Worm (Caenorhabditis elegans) whole organism, early embryonic: ENCODE data around the gene F43G6.4.

ENCODE experiments used
- B0310.2 ChIP-seq: sonication (generic microtip); optimal IDR thresholded peaks from 2 replicates; lab custom pipeline; 2016; ENCODE audit warnings: mild to moderate bottlenecking, missing genetic modification characterization, missing compliant biosample characterization
- ama-1 ChIP-seq: fragments of 150-350 bp; optimal IDR thresholded peaks from 2 replicates; lab custom pipeline; 2014
- ceh-13 ChIP-seq: fragments of 200-800 bp; sonication (Bioruptor generic); optimal IDR thresholded peaks from 2 replicates; lab custom pipeline; 2018; ENCODE audit warnings: mild to moderate bottlenecking, missing genetic modification characterization, missing compliant biosample characterization
- ceh-36 ChIP-seq: sonication (generic microtip); optimal IDR thresholded peaks from 2 replicates; lab custom pipeline; 2016; ENCODE audit warnings: missing genetic modification characterization, inconsistent platforms, missing compliant biosample characterization
- flt-1 ChIP-seq: fragments of 200-800 bp; sonication (Bioruptor generic); IDR thresholded peaks from 2 replicates; pipeline ENCODE4 v1.3.6; 2022; ENCODE audit warnings: missing genetic modification characterization, missing compliant biosample characterization
- hmbx-1 ChIP-seq: sonication (generic microtip); optimal IDR thresholded peaks from 2 replicates; lab custom pipeline; 2016; ENCODE audit warnings: mild to moderate bottlenecking, missing genetic modification characterization, missing compliant biosample characterization
- hmg-4 ChIP-seq: fragments of 200-800 bp; sonication (Bioruptor generic); optimal IDR thresholded peaks from 2 replicates; lab custom pipeline; 2018; ENCODE audit warnings: mild to moderate bottlenecking, missing genetic modification characterization, missing compliant biosample characterization
- pes-1 ChIP-seq: fragments of 200-800 bp; sonication (Bioruptor generic); IDR thresholded peaks from 2 replicates; pipeline ENCODE4 v1.3.6; 2022; ENCODE audit warnings: missing genetic modification reagents, missing genetic modification characterization, missing compliant biosample characterization
- scrt-1 ChIP-seq: fragments of 200-800 bp; sonication (Bioruptor generic); IDR thresholded peaks from 2 replicates; pipeline ENCODE4 v1.3.6; 2022; ENCODE audit warnings: missing genetic modification characterization, missing compliant biosample characterization
- sea-1 ChIP-seq: fragments of 200-800 bp; sonication (Bioruptor generic); conservative IDR thresholded peaks from 2 replicates; pipeline ENCODE4 v1.3.6; 2022; ENCODE audit warnings: missing genetic modification characterization, missing compliant biosample characterization
- tbx-11 ChIP-seq: fragments of 200-800 bp; sonication (Bioruptor generic); IDR thresholded peaks from 2 replicates; pipeline ENCODE4 v1.3.6; 2022; ENCODE audit warnings: missing genetic modification characterization, missing compliant biosample characterization
- tbx-37 ChIP-seq: fragments of 200-800 bp; sonication (Bioruptor generic); conservative IDR thresholded peaks from 2 replicates; pipeline ENCODE4 v1.3.6; 2022; ENCODE audit warnings: missing genetic modification reagents, missing genetic modification characterization, missing compliant biosample characterization

DNA sequence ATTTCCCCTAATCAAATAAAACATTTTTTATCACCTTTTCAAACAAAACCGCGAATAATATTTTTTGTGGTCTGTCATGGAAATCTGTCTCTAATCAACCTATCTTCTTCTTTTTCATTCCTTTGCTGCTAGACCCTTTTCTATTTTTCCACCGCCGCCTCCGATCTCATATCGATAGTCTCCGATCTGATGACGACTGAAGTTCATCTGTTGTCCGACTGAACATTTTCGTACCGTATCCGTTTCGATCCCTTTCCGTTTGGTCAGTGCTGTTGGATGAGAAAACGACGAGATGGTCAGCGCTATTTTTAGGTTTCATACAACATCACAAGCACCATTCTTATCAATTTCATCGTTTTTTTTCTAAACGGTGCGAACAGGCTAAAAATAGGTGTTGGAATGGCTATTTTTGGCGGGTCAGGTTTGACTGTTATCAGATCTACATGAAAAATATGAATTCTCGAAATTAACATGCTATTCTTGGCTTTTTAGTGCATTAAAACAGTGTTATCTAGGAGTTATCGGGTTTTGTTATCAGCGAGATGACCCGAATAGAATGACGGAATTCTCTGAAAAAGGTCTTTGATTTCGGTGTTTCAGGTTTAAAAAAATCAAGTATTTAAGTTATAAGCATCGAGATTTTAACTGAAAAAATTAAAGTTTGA, 46.1 kb downstream of the F43G6.4 start:
- TF ChIP-seq tbx-11 (GFP tag; lab: Robert Waterston, UW) (no peak), pes-1 (GFP tag; lab: Robert Waterston, UW) (no peak), ama-1 (lab: Kevin White, UChicago) (no peak), ceh-36 (no peak), flt-1 (GFP tag; lab: Robert Waterston, UW) (no peak), hmg-4 (GFP tag; lab: Kevin White, UChicago) (no peak), tbx-37 (no peak), hmbx-1 (tag; lab: Kevin White, UChicago) (no peak), B0310.2 (tag; lab: Kevin White, UChicago) (no peak), scrt-1 (GFP tag; lab: Robert Waterston, UW) (no peak), sea-1 (GFP tag; lab: Robert Waterston, UW) (no peak), ceh-13 (GFP tag; lab: Kevin White, UChicago) (no peak)
